Worm (Caenorhabditis elegans): Measurements from ENCODE around the gene M03C11.3.

DNA sequence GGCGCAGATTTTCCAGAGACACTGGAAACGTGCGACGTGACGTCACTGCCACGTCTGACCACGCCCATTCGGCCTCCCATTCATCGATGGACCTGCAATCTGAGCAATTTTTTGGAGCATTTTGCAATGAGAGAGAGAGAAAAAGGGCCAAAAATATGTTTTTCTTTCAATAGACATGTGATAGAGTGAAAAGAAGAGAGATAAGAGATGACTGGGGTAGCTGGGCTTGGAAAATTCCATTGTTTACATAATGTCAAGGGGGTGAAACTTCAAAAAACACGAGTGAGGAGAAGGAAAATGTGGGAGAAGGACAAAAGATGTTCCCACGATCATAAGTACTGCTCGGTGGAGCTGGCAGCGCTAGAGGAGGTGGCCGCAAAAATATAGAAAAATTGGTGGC lies 8.9 kb upstream of the M03C11.3 start, which contains the start of gene M03C11.1:
- no peak for TF ChIP-seq lin-39 (tag; optimal IDR thresholded peaks at IDR 0.05)
- TF ChIP-seq snpc-4 (tag; optimal IDR thresholded peaks at IDR 0.05), result no peak
- no peak for TF ChIP-seq aly-2 (tag; optimal IDR thresholded peaks at IDR 0.05)
- no peak for TF ChIP-seq nhr-77 (tag; optimal IDR thresholded peaks at IDR 0.05)
- no peak for TF ChIP-seq ztf-4 (tag; optimal IDR thresholded peaks at IDR 0.05)
- TF ChIP-seq unc-62 (GFP tag; optimal IDR thresholded peaks at IDR 0.05), result no peak
- no peak for TF ChIP-seq lin-15B (tag; optimal IDR thresholded peaks at IDR 0.05)
- no peak for TF ChIP-seq ceh-16 (tag; optimal IDR thresholded peaks at IDR 0.05)
- no peak for TF ChIP-seq ama-1 (optimal IDR thresholded peaks at IDR 0.05)
- TF ChIP-seq zag-1 (tag; optimal IDR thresholded peaks at IDR 0.05), result no peak
